Worm (Caenorhabditis elegans): ENCODE results near the gene srh-8.

Gene srh-8

ce11 chrV:3992334-3992733 is 13.0 kb upstream of the srh-8 start:
- TF ChIP-seq set-16 (GFP tag; IDR thresholded peaks at IDR 0.05) (no peak), hlh-11 (tag; optimal IDR thresholded peaks at IDR 0.05) (no peak), mep-1 (tag; optimal IDR thresholded peaks at IDR 0.05) (no peak), tag-97 (GFP tag; IDR thresholded peaks at IDR 0.05) (no peak), mxl-2 (GFP tag; conservative IDR thresholded peaks at IDR 0.05) (no peak), F37D6.2 (tag; optimal IDR thresholded peaks at IDR 0.05) (no peak), mdl-1 (tag; optimal IDR thresholded peaks at IDR 0.05) (no peak), dve-1 (tag; optimal IDR thresholded peaks at IDR 0.05; ENCODE audit: insufficient read depth) (no peak), T20F7.1 (GFP tag; optimal IDR thresholded peaks at IDR 0.05) (peak; percentile 1), aha-1 (tag) (peak; percentile 63)

DNA sequence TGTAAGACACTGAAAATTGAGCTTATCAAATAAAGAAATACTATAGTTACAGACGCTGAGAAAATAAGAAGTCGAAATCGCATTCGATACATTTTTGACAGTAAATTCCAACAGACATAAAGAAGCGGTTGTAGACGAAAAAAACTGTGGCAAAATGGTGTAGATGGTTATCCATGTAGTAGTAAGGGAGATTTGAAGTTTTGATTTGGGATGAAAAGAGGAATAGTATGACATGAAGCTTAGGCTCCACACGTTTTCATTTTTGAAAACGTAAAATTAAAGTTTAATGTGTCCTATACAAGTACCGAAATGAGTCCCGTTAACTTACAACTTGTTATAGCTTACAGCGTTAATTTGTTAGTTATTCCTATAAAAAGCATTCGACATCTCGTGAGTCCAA is 11.3 kb upstream of the srh-8 start, which contains the start of gene K09D9.9:
TSS of gene K09D9.9 (minus strand) at position 101 of the 400 bp plus-strand sequence.
- TF ChIP-seq hif-1 (tag; optimal IDR thresholded peaks at IDR 0.05) (no peak), D1046.2 (GFP tag; IDR thresholded peaks at IDR 0.05) (no peak), ceh-20 (GFP tag; IDR thresholded peaks at IDR 0.05) (no peak), nhr-111 (GFP tag; optimal IDR thresholded peaks at IDR 0.05) (no peak)

ce11 chrV:3995838-3996237 is 9.5 kb upstream of the srh-8 start, which contains the start of gene srx-62:
Gene srx-62, minus strand, starts transcription at chrV:3995938.
- TF ChIP-seq zfp-3 (GFP tag; conservative IDR thresholded peaks at IDR 0.05) (no peak), nhr-25 (tag; optimal IDR thresholded peaks at IDR 0.05; ENCODE audit: borderline replicate concordance, insufficient read depth) (no peak), unc-39 (tag; optimal IDR thresholded peaks at IDR 0.05) (no peak), nhr-48 (tag; optimal IDR thresholded peaks at IDR 0.05) (no peak), dmd-8 (GFP tag; IDR thresholded peaks at IDR 0.05) (no peak), vab-7 (GFP tag; IDR thresholded peaks at IDR 0.05) (no peak), ceh-28 (tag; optimal IDR thresholded peaks at IDR 0.05) (no peak), gei-8 (GFP tag; optimal IDR thresholded peaks at IDR 0.05) (no peak), lin-1 (GFP tag; IDR thresholded peaks at IDR 0.05) (no peak), lin-15B (tag; optimal IDR thresholded peaks at IDR 0.05) (no peak), nhr-111 (GFP tag; optimal IDR thresholded peaks at IDR 0.05) (no peak), duxl-1 (tag; optimal IDR thresholded peaks at IDR 0.05; ENCODE audit: poor library complexity) (no peak), fos-1 (tag; optimal IDR thresholded peaks at IDR 0.05) (no peak), F26F4.8 (GFP tag; conservative IDR thresholded peaks at IDR 0.05) (no peak), mxl-3 (GFP tag; optimal IDR thresholded peaks at IDR 0.05) (no peak), madf-9 (GFP tag; conservative IDR thresholded peaks at IDR 0.05) (no peak), hif-1 (tag; optimal IDR thresholded peaks at IDR 0.05) (no peak), F49E8.2 (tag; optimal IDR thresholded peaks at IDR 0.05; ENCODE audit: borderline replicate concordance) (no peak), dpl-1 (GFP tag; optimal IDR thresholded peaks at IDR 0.05) (no peak), ces-1 (GFP tag; optimal IDR thresholded peaks at IDR 0.05) (no peak)

ce11 chrV:4004577-4004976 is 742 bp upstream of the srh-8 start:
- TF ChIP-seq ZK337.2 (GFP tag; IDR thresholded peaks at IDR 0.05), result no peak
- TF ChIP-seq nhr-25 (tag; optimal IDR thresholded peaks at IDR 0.05; ENCODE audit: borderline replicate concordance, insufficient read depth), result no peak

DNA sequence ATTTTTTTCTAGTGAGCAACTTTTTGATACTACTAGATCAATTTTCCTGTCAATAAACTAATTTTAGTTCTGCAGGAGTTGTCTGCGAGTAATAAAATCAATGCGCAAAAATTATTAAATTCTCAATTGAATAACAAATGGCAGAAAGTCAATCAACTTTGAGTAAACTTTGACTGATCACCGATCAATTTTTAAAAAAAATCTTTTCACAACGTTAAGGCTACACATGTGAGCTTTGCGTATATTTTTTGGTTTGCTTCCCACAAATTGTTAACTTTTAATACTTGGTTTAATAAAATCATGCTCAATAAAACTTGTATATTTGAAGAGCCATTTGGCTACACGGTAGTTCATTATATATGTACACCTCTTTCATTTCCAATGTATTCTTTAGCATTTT is 2.6 kb downstream of the srh-8 start, which contains the start of gene srh-7:
TSS of gene srh-7 (plus strand) at position 301 of the 400 bp plus-strand sequence.
- no peak for TF ChIP-seq unc-130 (GFP tag; optimal IDR thresholded peaks at IDR 0.05)
- no peak for TF ChIP-seq ceh-20 (GFP tag; IDR thresholded peaks at IDR 0.05)
- no peak for TF ChIP-seq nhr-41 (GFP tag; IDR thresholded peaks at IDR 0.05)
- no peak for TF ChIP-seq hlh-30 (tag; optimal IDR thresholded peaks at IDR 0.05; ENCODE audit: insufficient read depth)
- no peak for TF ChIP-seq ZK546.5 (tag; optimal IDR thresholded peaks at IDR 0.05)
- TF ChIP-seq spr-3 (GFP tag; optimal IDR thresholded peaks at IDR 0.05), result no peak
- no peak for TF ChIP-seq gei-8 (GFP tag; optimal IDR thresholded peaks at IDR 0.05)
- TF ChIP-seq pha-4 (GFP tag; IDR thresholded peaks at IDR 0.05), result no peak
- no peak for TF ChIP-seq pha-4 (tag; optimal IDR thresholded peaks at IDR 0.05)
- TF ChIP-seq lin-38 (GFP tag; IDR thresholded peaks at IDR 0.05), result no peak
- no peak for TF ChIP-seq F26F4.8 (GFP tag; conservative IDR thresholded peaks at IDR 0.05)
- TF ChIP-seq madf-5 (GFP tag; IDR thresholded peaks at IDR 0.05), result no peak
- no peak for TF ChIP-seq daf-8 (GFP tag; IDR thresholded peaks at IDR 0.05)
- TF ChIP-seq egl-27 (tag; optimal IDR thresholded peaks at IDR 0.05), result no peak
- no peak for TF ChIP-seq nhr-102 (tag; optimal IDR thresholded peaks at IDR 0.05)

All from whole organism, L4 larva.